Fruit fly (Drosophila melanogaster): ENCODE results near the gene CG33169.

Gene CG33169

DNA sequence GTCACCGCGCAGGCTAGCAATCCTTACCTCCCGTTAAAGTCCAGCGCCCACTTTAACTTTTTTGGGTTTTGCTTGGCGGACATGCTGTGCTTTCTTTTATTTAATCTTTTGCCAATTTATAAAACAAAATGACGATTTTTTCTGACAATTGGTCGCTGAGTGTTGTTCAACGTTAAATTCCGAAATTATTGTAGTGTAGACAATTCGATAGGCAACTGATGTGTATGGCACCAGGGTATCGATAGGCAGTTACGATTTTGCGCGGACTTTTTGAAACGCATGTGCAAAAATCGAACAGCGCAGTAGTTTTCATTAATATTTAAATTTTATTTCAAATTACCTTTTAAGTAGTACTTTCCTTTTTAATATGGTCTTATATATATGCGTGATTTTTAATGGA lies 4.4 kb downstream of the CG33169 start, which contains the start of gene EMC4 (continued):
- TF ChIP-seq hb (GFP tag; IDR thresholded peaks at IDR 0.05; ENCODE audit: partially characterized antibody): no peak
- no peak for TF ChIP-seq bowl (GFP tag; IDR thresholded peaks at IDR 0.05)
- TF ChIP-seq gt (GFP tag; IDR thresholded peaks at IDR 0.05): no peak
- TF ChIP-seq Ptx1 (GFP tag; IDR thresholded peaks at IDR 0.05): no peak
- no peak for TF ChIP-seq Spps (tag; optimal IDR thresholded peaks at IDR 0.05)
- TF ChIP-seq Lim3 (GFP tag; IDR thresholded peaks at IDR 0.05): no peak
- TF ChIP-seq CG6813 (GFP tag; optimal IDR thresholded peaks at IDR 0.05): no peak
- TF ChIP-seq ro (GFP tag; IDR thresholded peaks at IDR 0.05): no peak
- peak; percentile 23 for TF ChIP-seq CG11398 (GFP tag; optimal IDR thresholded peaks at IDR 0.05)
- TF ChIP-seq CG9437 (GFP tag; optimal IDR thresholded peaks at IDR 0.05): peak; percentile 33
- TF ChIP-seq CG3726 (GFP tag; IDR thresholded peaks at IDR 0.05): no peak
- no peak for TF ChIP-seq CG10543 (GFP tag; optimal IDR thresholded peaks at IDR 0.05)
- peak; percentile 55 for TF ChIP-seq Bteb2 (GFP tag; optimal IDR thresholded peaks at IDR 0.05)
- TF ChIP-seq CG9817 (tag; optimal IDR thresholded peaks at IDR 0.05): no peak
- peak; percentile 61; the same call in 1 of the 3 replicates for TF ChIP-seq ci (GFP tag; IDR thresholded peaks at IDR 0.05)
- no peak for TF ChIP-seq CG8281 (tag; optimal IDR thresholded peaks at IDR 0.05)
- TF ChIP-seq knrl (GFP tag; IDR thresholded peaks at IDR 0.05; ENCODE audit: partially characterized antibody): peak; percentile 42; the same call in 2 of the 3 replicates
- no peak for TF ChIP-seq gcm (GFP tag; optimal IDR thresholded peaks at IDR 0.05)
- TF ChIP-seq aop (GFP tag; IDR thresholded peaks at IDR 0.05): no peak
- TF ChIP-seq Ssrp (tag; optimal IDR thresholded peaks at IDR 0.05): no peak
- TF ChIP-seq lov (optimal IDR thresholded peaks at IDR 0.05): no peak
- no peak for TF ChIP-seq lov (GFP tag; IDR thresholded peaks at IDR 0.05)
- TF ChIP-seq Chrac-16 (GFP tag; optimal IDR thresholded peaks at IDR 0.05): peak; percentile 39
- TF ChIP-seq br (optimal IDR thresholded peaks at IDR 0.05): no peak
- no peak for TF ChIP-seq pnt (GFP tag; optimal IDR thresholded peaks at IDR 0.05)
- TF ChIP-seq cato (GFP tag; optimal IDR thresholded peaks at IDR 0.05; ENCODE audit: borderline replicate concordance): no peak
- no peak for TF ChIP-seq BtbVII (GFP tag; optimal IDR thresholded peaks at IDR 0.05)
- peak in 1 of 2 experiments; percentile 16 for TF ChIP-seq crp (GFP tag; optimal IDR thresholded peaks at IDR 0.05)
- TF ChIP-seq NC2β (GFP tag; optimal IDR thresholded peaks at IDR 0.05): peak; percentile 14
- TF ChIP-seq CG4404 (GFP tag; IDR thresholded peaks at IDR 0.05): no peak
- TF ChIP-seq CG15011 (GFP tag; optimal IDR thresholded peaks at IDR 0.05): no peak
- TF ChIP-seq mam (GFP tag; optimal IDR thresholded peaks at IDR 0.05): peak; percentile 70
- peak; percentile 39 for TF ChIP-seq CG3163 (GFP tag; optimal IDR thresholded peaks at IDR 0.05)
- TF ChIP-seq pb (GFP tag; optimal IDR thresholded peaks at IDR 0.05): no peak
- no peak for TF ChIP-seq CG31365 (tag; optimal IDR thresholded peaks at IDR 0.05)
- TF ChIP-seq zen (tag; optimal IDR thresholded peaks at IDR 0.05): peak; percentile 44
- no peak for TF ChIP-seq CG9876 (GFP tag; optimal IDR thresholded peaks at IDR 0.05)
- TF ChIP-seq dan (GFP tag; IDR thresholded peaks at IDR 0.05): no peak
- no peak for TF ChIP-seq en (GFP tag; optimal IDR thresholded peaks at IDR 0.05)
- peak; percentile 23; the same call in 1 of the 2 replicates for TF ChIP-seq ranshi (GFP tag; IDR thresholded peaks at IDR 0.05)
- peak; percentile 21 for TF ChIP-seq sqz (GFP tag; optimal IDR thresholded peaks at IDR 0.05)
- TF ChIP-seq CG10654 (GFP tag; optimal IDR thresholded peaks at IDR 0.05): no peak
- TF ChIP-seq NK7.1 (GFP tag; optimal IDR thresholded peaks at IDR 0.05): no peak
- TF ChIP-seq chif (GFP tag; optimal IDR thresholded peaks at IDR 0.05): peak; percentile 22 to 51
- TF ChIP-seq CG3407 (GFP tag; optimal IDR thresholded peaks at IDR 0.05): no peak
- peak; percentile 78 for TF ChIP-seq Rfx (GFP tag; IDR thresholded peaks at IDR 0.05)
- TF ChIP-seq cg (GFP tag; optimal IDR thresholded peaks at IDR 0.05): no peak
- no peak for TF ChIP-seq esg (GFP tag; conservative IDR thresholded peaks at IDR 0.05)
- TF ChIP-seq zfh2 (GFP tag; optimal IDR thresholded peaks at IDR 0.05): peak; percentile 62
- TF ChIP-seq lbe (GFP tag; optimal IDR thresholded peaks at IDR 0.05): peak; percentile 80
- TF ChIP-seq usp (GFP tag; optimal IDR thresholded peaks at IDR 0.05): no peak
- no peak for TF ChIP-seq CG7928 (GFP tag; optimal IDR thresholded peaks at IDR 0.05)
- TF ChIP-seq pum (GFP tag; optimal IDR thresholded peaks at IDR 0.05): no peak
